Fruit fly (Drosophila melanogaster) S2 (cell line): ENCODE data around the gene CG12581.

Source experiments
- CG8478 ChIP-seq: fragments of >200 bp; optimal IDR thresholded peaks from 2 replicates; lab custom pipeline; 2018
- CTCF ChIP-seq, 2 experiments: fragments of >200 bp; optimal IDR thresholded peaks; 2 replicates each; lab custom pipeline; 2018

- TF ChIP-seq CG8478 (lab: Kevin White, UChicago) (no peak), CTCF (optimal IDR thresholded peaks at IDR 0.05; lab: Kevin White, UChicago) (peak; percentile 59 to 60)
These were observed 46.3 kb downstream of the CG12581 start for dm6 chr3R:4220780-4221179.
